Fruit fly (Drosophila melanogaster) Kc167 (cell line): ENCODE results near the gene CG17560.

Source experiments
- Myc ChIP-seq: fragments of >200 bp; optimal IDR thresholded peaks from 2 replicates; lab custom pipeline; 2017; ENCODE audit warnings: missing external identifiers
- psq ChIP-seq: fragments of >200 bp; optimal IDR thresholded peaks from 2 replicates; lab custom pipeline; 2017; ENCODE audit warnings: missing external identifiers

- TF ChIP-seq Myc (lab: Kevin White, UChicago): no peak
- TF ChIP-seq psq (lab: Kevin White, UChicago): no peak
Measured at dm6 chr3R:16599647-16600046, 18.1 kb upstream of the CG17560 start.
